Worm (Caenorhabditis elegans) whole organism, L1 larva: ENCODE results near the gene rad-50.

Experiments used
- C16A3.4 ChIP-seq: fragments of 150-350 bp; optimal IDR thresholded peaks from 2 replicates; lab custom pipeline; 2014; ENCODE audit warnings: missing biosample characterization, missing genetic modification characterization
- efl-1 ChIP-seq, 4 experiments: fragments of 150-350 bp; optimal IDR thresholded peaks in 3 of 4; peaks in 1 of 4; 1 replicate in 1 of 4; 2 replicates in 3 of 4; lab custom pipeline; 2014; ENCODE audit warnings: missing biosample characterization in 2 of 4, missing genetic modification characterization in 2 of 4, missing genetic modification reagents in 2 of 4
- elt-2 ChIP-seq: sonication (generic microtip); optimal IDR thresholded peaks from 2 replicates; lab custom pipeline; 2016; ENCODE audit warnings: missing genetic modification characterization, mild to moderate bottlenecking, inconsistent platforms, missing compliant biosample characterization, missing genetic modification reagents
- fkh-10 ChIP-seq: sonication (generic microtip); optimal IDR thresholded peaks from 2 replicates; lab custom pipeline; 2017; ENCODE audit warnings: missing biosample characterization, missing genetic modification reagents, missing genetic modification characterization
- fos-1 ChIP-seq: fragments of 150-350 bp; optimal IDR thresholded peaks from 2 replicates; lab custom pipeline; 2014; ENCODE audit warnings: missing biosample characterization, missing genetic modification characterization
- jun-1 ChIP-seq: fragments of 150-350 bp; optimal IDR thresholded peaks from 2 replicates; lab custom pipeline; 2014; ENCODE audit warnings: missing biosample characterization, missing genetic modification reagents, missing genetic modification characterization
- lir-3 ChIP-seq: sonication (generic microtip); optimal IDR thresholded peaks from 2 replicates; lab custom pipeline; 2016; ENCODE audit warnings: mild to moderate bottlenecking, missing genetic modification characterization, moderate library complexity, missing compliant biosample characterization; ENCODE audit not compliant: poor library complexity
- nhr-85 ChIP-seq: sonication (generic microtip); peaks from one replicate; lab custom pipeline; 2016; ENCODE audit warnings: missing genetic modification characterization, inconsistent platforms, missing compliant biosample characterization
- pag-3 ChIP-seq: sonication (generic microtip); optimal IDR thresholded peaks from 2 replicates; lab custom pipeline; 2017; ENCODE audit warnings: missing genetic modification characterization, mild to moderate bottlenecking, missing compliant biosample characterization, antibody characterized with exemption, borderline replicate concordance; ENCODE audit not compliant: insufficient read depth
- skn-1 ChIP-seq: fragments of 150-350 bp; optimal IDR thresholded peaks from 2 replicates; lab custom pipeline; 2014; ENCODE audit warnings: missing biosample characterization, missing genetic modification characterization
- unc-86 ChIP-seq: sonication (generic microtip); optimal IDR thresholded peaks from 2 replicates; lab custom pipeline; 2016; ENCODE audit warnings: missing genetic modification characterization, missing compliant biosample characterization
- ztf-11 ChIP-seq, 2 experiments: sonication (generic microtip); optimal IDR thresholded peaks; 2 replicates each; lab custom pipeline; 2016 to 2017; ENCODE audit warnings: missing genetic modification characterization in 2 of 2, missing biosample characterization in 1 of 2, missing compliant biosample characterization in 1 of 2

DNA sequence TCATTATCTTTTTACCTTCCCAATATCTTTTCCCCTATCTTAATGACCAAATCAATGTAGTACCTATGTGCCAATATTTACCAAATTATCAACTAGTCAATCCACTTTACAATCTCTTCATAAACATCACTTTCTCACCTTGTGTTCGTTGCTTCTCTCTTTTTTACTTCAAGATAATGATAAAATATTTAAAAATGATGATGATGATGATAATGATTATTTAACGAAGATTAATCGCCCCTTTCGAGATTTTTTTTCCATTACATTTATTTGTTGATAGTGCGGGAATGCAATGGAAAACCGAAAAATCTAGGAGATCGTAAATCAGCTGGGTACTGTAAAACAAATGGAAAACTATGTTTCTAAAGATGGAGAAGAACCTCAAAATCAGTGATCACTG, 48.6 kb downstream of the rad-50 start:
- TF ChIP-seq elt-2 (no peak), efl-1 (optimal IDR thresholded peaks at IDR 0.05; lab: Kevin White, UChicago) (no peak), efl-1 (GFP tag; optimal IDR thresholded peaks at IDR 0.05 in 1 of 2; lab: Kevin White, UChicago) (no peak), ztf-11 (tag; optimal IDR thresholded peaks at IDR 0.05; lab: Kevin White, UChicago) (no peak), skn-1 (tag; lab: Kevin White, UChicago) (no peak), jun-1 (tag; lab: Kevin White, UChicago) (no peak), unc-86 (tag; lab: Kevin White, UChicago) (no peak), fos-1 (tag; lab: Kevin White, UChicago) (no peak), fkh-10 (GFP tag; lab: Kevin White, UChicago) (no peak), pag-3 (tag; lab: Kevin White, UChicago) (no peak), lir-3 (tag; lab: Kevin White, UChicago) (no peak), nhr-85 (peak; percentile 69), C16A3.4 (tag; lab: Kevin White, UChicago) (no peak)
